Worm (Caenorhabditis elegans): ENCODE measurements around the gene C33C12.4.

Gene C33C12.4

ce11 chrII:2150485-2150985 lies 15.7 kb downstream of the C33C12.4 start, which contains the start of the genes C40A11.7 and C40A11.8:
TSS of gene C40A11.7 (minus strand) at chrII:2150585.
TSS of gene C40A11.8 (minus strand) at chrII:2150935.
- no peak for TF ChIP-seq K09A11.1 (tag; optimal IDR thresholded peaks at IDR 0.05; ENCODE audit: insufficient read depth)
- no peak for TF ChIP-seq che-1 (tag; optimal IDR thresholded peaks at IDR 0.05)
- no peak for TF ChIP-seq nfya-1 (tag; optimal IDR thresholded peaks at IDR 0.05)
- no peak for TF ChIP-seq syd-9 (tag; optimal IDR thresholded peaks at IDR 0.05)

ce11 chrII:2146900-2147375 lies 19.3 kb downstream of the C33C12.4 start, which contains the start of gene C40A11.2:
TSS of gene C40A11.2 (plus strand) at chrII:2146950.
- TF ChIP-seq sox-2 (GFP tag; IDR thresholded peaks at IDR 0.05) (no peak), fax-1 (tag; optimal IDR thresholded peaks at IDR 0.05) (no peak), pag-3 (tag; optimal IDR thresholded peaks at IDR 0.05; ENCODE audit: borderline replicate concordance) (no peak), ztf-16 (tag; optimal IDR thresholded peaks at IDR 0.05) (no peak), elt-2 (tag; optimal IDR thresholded peaks at IDR 0.05) (no peak), pros-1 (tag; optimal IDR thresholded peaks at IDR 0.05) (no peak), ceh-22 (tag; optimal IDR thresholded peaks at IDR 0.05) (no peak), ets-4 (tag; optimal IDR thresholded peaks at IDR 0.05) (no peak), ceh-6 (GFP tag; optimal IDR thresholded peaks at IDR 0.05) (no peak), nhr-232 (tag; optimal IDR thresholded peaks at IDR 0.05) (no peak), rnt-1 (tag; optimal IDR thresholded peaks at IDR 0.05) (no peak), zip-5 (tag; optimal IDR thresholded peaks at IDR 0.05) (no peak), eyg-1 (tag; optimal IDR thresholded peaks at IDR 0.05) (no peak), lin-11 (tag; optimal IDR thresholded peaks at IDR 0.05) (no peak), ceh-45 (GFP tag; IDR thresholded peaks at IDR 0.05) (no peak), pha-2 (tag; optimal IDR thresholded peaks at IDR 0.05) (no peak)

- no peak for TF ChIP-seq ama-1 (optimal IDR thresholded peaks at IDR 0.05)
- TF ChIP-seq ceh-22 (tag; optimal IDR thresholded peaks at IDR 0.05) = no peak
- TF ChIP-seq ceh-34 (tag; optimal IDR thresholded peaks at IDR 0.05) = no peak
- no peak for TF ChIP-seq ceh-45 (GFP tag; IDR thresholded peaks at IDR 0.05)
- TF ChIP-seq tbx-7 (tag; optimal IDR thresholded peaks at IDR 0.05) = no peak
- TF ChIP-seq ets-4 (tag; optimal IDR thresholded peaks at IDR 0.05) = no peak
Measured at ce11 chrII:2145566-2145965, 20.7 kb downstream of the C33C12.4 start, which contains the start of gene C40A11.6. TSS of gene C40A11.6 (minus strand) at chrII:2145666.

ce11 chrII:2140817-2141216 lies 25.5 kb downstream of the C33C12.4 start, which contains the start of gene C40A11.3:
TSS of gene C40A11.3 (plus strand) at chrII:2141117.
- TF ChIP-seq sox-4 (tag; optimal IDR thresholded peaks at IDR 0.05) (no peak), ttx-3 (tag; optimal IDR thresholded peaks at IDR 0.05) (no peak)

- no peak for TF ChIP-seq ref-2 (tag; optimal IDR thresholded peaks at IDR 0.05)
- TF ChIP-seq ceh-22 (tag; optimal IDR thresholded peaks at IDR 0.05) = no peak
- no peak for TF ChIP-seq ceh-31 (tag; optimal IDR thresholded peaks at IDR 0.05)
- TF ChIP-seq ahr-1 (tag; optimal IDR thresholded peaks at IDR 0.05) = no peak
- no peak for TF ChIP-seq F13H6.1 (tag; optimal IDR thresholded peaks at IDR 0.05)
- no peak for TF ChIP-seq ceh-19 (GFP tag; optimal IDR thresholded peaks at IDR 0.05)
Measured at ce11 chrII:2138901-2139300, 27.4 kb downstream of the C33C12.4 start.

ce11 chrII:2137235-2137634 lies 29.0 kb downstream of the C33C12.4 start, which contains the start of gene C40A11.4:
TSS of gene C40A11.4 (plus strand) at chrII:2137422.
- TF ChIP-seq lin-11 (tag; optimal IDR thresholded peaks at IDR 0.05) (no peak), ceh-48 (tag; optimal IDR thresholded peaks at IDR 0.05) (peak; percentile 16)

Data from whole organism, late embryonic.